Fruit fly (Drosophila melanogaster) whole organism, embryonic: ENCODE measurements around the gene Art8.

Experiments used
- ATbp ChIP-seq: fragments of 200-800 bp; sonication (Bioruptor generic); optimal IDR thresholded peaks from 2 replicates; lab custom pipeline; 2017; ENCODE audit warnings: missing biosample characterization, mild to moderate bottlenecking, missing genetic modification characterization, missing genetic modification reagents
- Ada2b ChIP-seq: fragments of 200-800 bp; sonication (Bioruptor generic); IDR thresholded peaks from 2 replicates; pipeline ENCODE4 v1.3.6; 2022; ENCODE audit warnings: missing biosample characterization, missing genetic modification characterization
- CG10209 ChIP-seq: fragments of 200-800 bp; sonication (Bioruptor generic); optimal IDR thresholded peaks from 3 replicates; lab custom pipeline; 2017; ENCODE audit warnings: missing biosample characterization, mild to moderate bottlenecking, missing genetic modification characterization, missing genetic modification reagents
- CG1024 ChIP-seq: fragments of 200-800 bp; sonication (Bioruptor generic); IDR thresholded peaks from 2 replicates; pipeline ENCODE4 v1.3.6; 2022; ENCODE audit warnings: missing biosample characterization, missing genetic modification characterization
- CG10321 ChIP-seq: fragments of 200-800 bp; sonication (Bioruptor generic); IDR thresholded peaks from 2 replicates; pipeline ENCODE4 v1.3.6; 2022; ENCODE audit warnings: missing biosample characterization, missing genetic modification characterization
- CG10366 ChIP-seq: fragments of 200-800 bp; sonication (Bioruptor generic); IDR thresholded peaks from 2 replicates; pipeline ENCODE4 v1.3.6; 2022; ENCODE audit warnings: missing biosample characterization, missing genetic modification characterization
- CG10654 ChIP-seq: fragments of 200-800 bp; sonication (Bioruptor generic); optimal IDR thresholded peaks from 2 replicates; lab custom pipeline; 2016; ENCODE audit warnings: missing biosample characterization, missing genetic modification characterization
- CG13296 ChIP-seq: fragments of 200-800 bp; sonication (Bioruptor generic); optimal IDR thresholded peaks from 3 replicates; lab custom pipeline; 2018; ENCODE audit warnings: missing biosample characterization, mild to moderate bottlenecking, missing genetic modification characterization
- CG13624 ChIP-seq: fragments of 200-800 bp; sonication (Bioruptor generic); optimal IDR thresholded peaks from 2 replicates; lab custom pipeline; 2016; ENCODE audit warnings: missing biosample characterization, missing genetic modification characterization
- CG14667 ChIP-seq: fragments of 200-800 bp; sonication (Bioruptor generic); IDR thresholded peaks from 2 replicates; pipeline ENCODE4 v1.3.6; 2022; ENCODE audit warnings: missing biosample characterization, missing genetic modification characterization
- CG15514 ChIP-seq: fragments of 200-800 bp; sonication (Bioruptor generic); optimal IDR thresholded peaks from 3 replicates; lab custom pipeline; 2017; ENCODE audit warnings: missing biosample characterization, missing genetic modification characterization, mild to moderate bottlenecking, moderate library complexity, missing genetic modification reagents
- CG16815 ChIP-seq: fragments of 200-800 bp; sonication (Bioruptor generic); optimal IDR thresholded peaks from 3 replicates; lab custom pipeline; 2017; ENCODE audit warnings: missing biosample characterization, mild to moderate bottlenecking, missing genetic modification characterization
- CG31224 ChIP-seq: fragments of 200-800 bp; sonication (Bioruptor generic); IDR thresholded peaks from 2 replicates; pipeline ENCODE4 v1.3.6; 2022; ENCODE audit warnings: missing biosample characterization, missing genetic modification characterization
- CG33557 ChIP-seq: fragments of 200-800 bp; sonication (Bioruptor generic); optimal IDR thresholded peaks from 2 replicates; lab custom pipeline; 2019; ENCODE audit warnings: missing biosample characterization, mild to moderate bottlenecking, missing genetic modification characterization, moderate library complexity
- CG34376 ChIP-seq: fragments of 200-800 bp; sonication (Bioruptor generic); optimal IDR thresholded peaks from 2 replicates; lab custom pipeline; 2018; ENCODE audit warnings: missing biosample characterization, mild to moderate bottlenecking, missing genetic modification characterization
- CG4360 ChIP-seq: fragments of 200-800 bp; sonication (Bioruptor generic); IDR thresholded peaks from 2 replicates; pipeline ENCODE4 v1.3.6; 2022; ENCODE audit warnings: missing biosample characterization, missing genetic modification characterization
- CG4404 ChIP-seq: fragments of 200-800 bp; sonication (Bioruptor generic); IDR thresholded peaks from 2 replicates; pipeline ENCODE4 v1.3.6; 2022; ENCODE audit warnings: missing biosample characterization, missing genetic modification characterization
- CG4730 ChIP-seq: fragments of 200-800 bp; sonication (Bioruptor generic); IDR thresholded peaks from 2 replicates; pipeline ENCODE4 v1.3.6; 2022; ENCODE audit warnings: missing biosample characterization, missing genetic modification characterization
- CG4820 ChIP-seq: fragments of 200-800 bp; sonication (Bioruptor generic); optimal IDR thresholded peaks from 3 replicates; lab custom pipeline; 2016; ENCODE audit warnings: missing biosample characterization, missing genetic modification characterization
- CG6689 ChIP-seq: fragments of 200-800 bp; sonication (Bioruptor generic); IDR thresholded peaks from 2 replicates; pipeline ENCODE4 v1.3.6; 2022; ENCODE audit warnings: missing biosample characterization, missing genetic modification characterization
- CG6791 ChIP-seq: fragments of 200-800 bp; sonication (Bioruptor generic); IDR thresholded peaks from 3 replicates; pipeline ENCODE4 v1.3.6; 2022; ENCODE audit warnings: missing biosample characterization, missing genetic modification characterization; ENCODE audit not compliant: partially characterized antibody
- CG7271 ChIP-seq: fragments of 200-800 bp; sonication (Bioruptor generic); optimal IDR thresholded peaks from 2 replicates; lab custom pipeline; 2018; ENCODE audit warnings: missing biosample characterization, mild to moderate bottlenecking, missing genetic modification characterization, moderate library complexity
- CG7372 ChIP-seq: fragments of 200-800 bp; sonication (Bioruptor generic); IDR thresholded peaks from 2 replicates; pipeline ENCODE4 v1.3.6; 2022; ENCODE audit warnings: missing biosample characterization, missing genetic modification characterization
- CG8290 ChIP-seq, 3 experiments: fragments of 200-800 bp; sonication (Bioruptor generic); optimal IDR thresholded peaks; 2 replicates each; lab custom pipeline; 2016 to 2019; ENCODE audit warnings: missing biosample characterization in 3 of 3, missing genetic modification characterization in 3 of 3, mild to moderate bottlenecking in 2 of 3, moderate library complexity in 1 of 3
- CG9609 ChIP-seq: fragments of 200-800 bp; sonication (Bioruptor generic); optimal IDR thresholded peaks from 3 replicates; lab custom pipeline; 2016; ENCODE audit warnings: missing biosample characterization, missing genetic modification characterization
- CTCF ChIP-seq: fragments of 200-800 bp; sonication (Bioruptor generic); optimal IDR thresholded peaks from 2 replicates; lab custom pipeline; 2017; ENCODE audit warnings: missing biosample characterization, mild to moderate bottlenecking, missing genetic modification characterization, moderate library complexity
- D19B ChIP-seq: fragments of 200-800 bp; sonication (Bioruptor generic); optimal IDR thresholded peaks from 2 replicates; lab custom pipeline; 2017; ENCODE audit warnings: missing biosample characterization, mild to moderate bottlenecking, missing genetic modification characterization
- Doc2 ChIP-seq: fragments of 200-800 bp; sonication (Bioruptor generic); IDR thresholded peaks from 2 replicates; pipeline ENCODE4 v1.3.6; 2022; ENCODE audit warnings: missing biosample characterization, missing genetic modification characterization
- HmgZ ChIP-seq: fragments of 200-800 bp; sonication (Bioruptor generic); optimal IDR thresholded peaks from 2 replicates; lab custom pipeline; 2018; ENCODE audit warnings: missing biosample characterization, mild to moderate bottlenecking, missing genetic modification characterization
- Med ChIP-seq: fragments of 200-800 bp; sonication (Bioruptor generic); peaks from one replicate; lab custom pipeline; 2016; ENCODE audit warnings: missing biosample characterization, missing genetic modification characterization, mild to moderate bottlenecking, inconsistent platforms, moderate library complexity
- Meics ChIP-seq: fragments of 200-800 bp; sonication (Bioruptor generic); optimal IDR thresholded peaks from 2 replicates; lab custom pipeline; 2017; ENCODE audit warnings: missing biosample characterization, mild to moderate bottlenecking, missing genetic modification characterization
- TFAM ChIP-seq: fragments of 200-800 bp; sonication (Bioruptor generic); optimal IDR thresholded peaks from 2 replicates; lab custom pipeline; 2017; ENCODE audit warnings: missing biosample characterization, missing genetic modification characterization, inconsistent platforms
- Usf ChIP-seq: fragments of 200-800 bp; sonication (Bioruptor generic); optimal IDR thresholded peaks from 2 replicates; lab custom pipeline; 2017; ENCODE audit warnings: missing genotype, missing biosample characterization, missing genetic modification characterization
- al ChIP-seq: fragments of 200-800 bp; sonication (Bioruptor generic); IDR thresholded peaks from 2 replicates; pipeline ENCODE4 v1.3.6; 2022; ENCODE audit warnings: missing biosample characterization, missing genetic modification characterization
- ara ChIP-seq: fragments of 200-800 bp; sonication (Bioruptor generic); IDR thresholded peaks from 2 replicates; pipeline ENCODE4 v1.3.6; 2022; ENCODE audit warnings: missing biosample characterization, missing genetic modification characterization
- ase ChIP-seq: fragments of 200-800 bp; sonication (Bioruptor generic); IDR thresholded peaks from 3 replicates; pipeline ENCODE4 v1.3.6; 2022; ENCODE audit warnings: missing biosample characterization, missing genetic modification characterization
- eyg ChIP-seq: fragments of 200-800 bp; sonication (Bioruptor generic); optimal IDR thresholded peaks from 3 replicates; lab custom pipeline; 2016; ENCODE audit warnings: missing biosample characterization, missing genetic modification characterization
- gt ChIP-seq: fragments of 200-800 bp; sonication (Bioruptor generic); IDR thresholded peaks from 2 replicates; pipeline ENCODE4 v1.3.6; 2022; ENCODE audit warnings: missing biosample characterization, missing genetic modification characterization
- hb ChIP-seq: fragments of 200-800 bp; sonication (Bioruptor generic); IDR thresholded peaks from 3 replicates; pipeline ENCODE4 v1.3.6; 2022; ENCODE audit warnings: missing biosample characterization, missing genetic modification characterization; ENCODE audit not compliant: partially characterized antibody
- her ChIP-seq: fragments of 200-800 bp; sonication (Bioruptor generic); optimal IDR thresholded peaks from 2 replicates; lab custom pipeline; 2016; ENCODE audit warnings: missing biosample characterization, missing genetic modification characterization
- lab ChIP-seq: fragments of 200-800 bp; sonication (Bioruptor generic); optimal IDR thresholded peaks from 3 replicates; lab custom pipeline; 2017; ENCODE audit warnings: missing biosample characterization, missing genetic modification characterization, mild to moderate bottlenecking, moderate library complexity, missing genetic modification reagents
- nerfin-2 ChIP-seq: fragments of 200-800 bp; sonication (Bioruptor generic); IDR thresholded peaks from 2 replicates; pipeline ENCODE4 v1.3.6; 2022; ENCODE audit warnings: missing biosample characterization, missing genetic modification characterization; ENCODE audit not compliant: partially characterized antibody
- otp ChIP-seq: fragments of 200-800 bp; sonication (Bioruptor generic); IDR thresholded peaks from 3 replicates; pipeline ENCODE4, ENCODE4 v1.3.6; 2022; ENCODE audit warnings: missing biosample characterization, missing genetic modification characterization
- pnt ChIP-seq: fragments of 200-800 bp; sonication (Bioruptor generic); optimal IDR thresholded peaks from 3 replicates; lab custom pipeline; 2016; ENCODE audit warnings: missing biosample characterization, missing genetic modification characterization
- prd ChIP-seq, 3 experiments: fragments of >200 bp in 2 of 3; fragments of 200-800 bp in 1 of 3; sonication (Bioruptor generic) in 1 of 3; optimal IDR thresholded peaks in 2 of 3; IDR thresholded peaks in 1 of 3; 2 replicates in 2 of 3; 3 replicates in 1 of 3; pipeline versions ENCODE4 v1.3.6 to Lab custom; 2017 to 2022; ENCODE audit warnings: missing biosample characterization in 1 of 3, missing genetic modification characterization in 1 of 3
- psq ChIP-seq: fragments of 200-800 bp; sonication (Bioruptor generic); optimal IDR thresholded peaks from 2 replicates; lab custom pipeline; 2017; ENCODE audit warnings: missing biosample characterization, missing genetic modification characterization
- row ChIP-seq: fragments of 200-800 bp; sonication (Bioruptor generic); IDR thresholded peaks from 3 replicates; pipeline ENCODE4 v1.3.6; 2022; ENCODE audit warnings: missing biosample characterization, missing genetic modification characterization
- sima ChIP-seq: fragments of 200-800 bp; sonication (Bioruptor generic); optimal IDR thresholded peaks from 2 replicates; lab custom pipeline; 2016; ENCODE audit warnings: missing biosample characterization, missing genetic modification characterization
- slp2 ChIP-seq: fragments of 200-800 bp; sonication (Bioruptor generic); optimal IDR thresholded peaks from 2 replicates; lab custom pipeline; 2016; ENCODE audit warnings: missing biosample characterization, missing genetic modification characterization
- tup ChIP-seq: fragments of 200-800 bp; sonication (Bioruptor generic); optimal IDR thresholded peaks from 2 replicates; lab custom pipeline; 2016; ENCODE audit warnings: missing biosample characterization, mild to moderate bottlenecking, missing genetic modification characterization, moderate library complexity
- tx ChIP-seq: fragments of 200-800 bp; sonication (Bioruptor generic); optimal IDR thresholded peaks from 2 replicates; lab custom pipeline; 2016; ENCODE audit warnings: missing biosample characterization, missing genetic modification characterization
- wek ChIP-seq: fragments of 200-800 bp; sonication (Bioruptor generic); optimal IDR thresholded peaks from 3 replicates; lab custom pipeline; 2018; ENCODE audit warnings: missing biosample characterization, mild to moderate bottlenecking, missing genetic modification characterization, moderate library complexity

Art8 gene

DNA sequence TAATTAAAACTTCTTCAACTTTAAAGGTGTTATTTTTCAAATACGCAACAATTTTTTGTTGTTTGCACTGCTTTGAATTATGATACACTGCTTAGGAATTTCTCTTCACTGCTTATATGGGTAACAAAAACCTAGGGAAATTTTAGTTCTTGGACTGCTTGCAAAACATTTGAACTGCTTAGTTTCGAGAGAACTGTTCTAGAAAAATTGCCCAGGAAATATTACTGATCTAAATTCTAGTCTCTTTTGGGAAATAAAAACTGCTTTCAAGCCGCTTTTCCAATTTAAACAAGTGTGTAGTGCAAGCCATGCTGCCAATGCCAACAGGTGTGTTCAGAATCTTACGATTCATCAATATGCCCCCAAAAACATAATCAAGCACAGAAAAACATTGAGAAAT, 46.4 kb downstream of the Art8 start (continued):
- no peak for TF ChIP-seq CG10321 (GFP tag; lab: Robert Waterston, UW)
- peak; percentile 57 for TF ChIP-seq Med (GFP tag; lab: Kevin White, UChicago)
- TF ChIP-seq ATbp = no peak
- TF ChIP-seq eyg (GFP tag; lab: Kevin White, UChicago) = no peak
- no peak for TF ChIP-seq CG10366
- TF ChIP-seq lab (GFP tag; lab: Kevin White, UChicago) = no peak
- TF ChIP-seq hb (GFP tag; lab: Robert Waterston, UW) = no peak
- TF ChIP-seq CG6689 (GFP tag; lab: Robert Waterston, UW) = no peak
- TF ChIP-seq slp2 = no peak
- TF ChIP-seq pnt (GFP tag; lab: Kevin White, UChicago) = no peak
- 0 out of 3 replicates have a peak, but pooled peaks have one; percentile 21 for TF ChIP-seq ase
- TF ChIP-seq wek (GFP tag; lab: Kevin White, UChicago) = no peak
- TF ChIP-seq CG6791 (GFP tag; lab: Robert Waterston, UW) = peak; percentile 58; the same call in 2 of the 3 replicates
- no peak for TF ChIP-seq CG14667 (GFP tag; lab: Robert Waterston, UW)
- TF ChIP-seq Ada2b = no peak
- no peak for TF ChIP-seq CG31224 (GFP tag; lab: Robert Waterston, UW)
- no peak for TF ChIP-seq D19B
- TF ChIP-seq CG4730 (GFP tag; lab: Robert Waterston, UW) = no peak
- no peak for TF ChIP-seq her (GFP tag; lab: Kevin White, UChicago)
- TF ChIP-seq CG16815 (GFP tag; lab: Kevin White, UChicago) = no peak
- no peak for TF ChIP-seq tup (GFP tag; lab: Kevin White, UChicago)
- TF ChIP-seq Usf = no peak
- no peak for TF ChIP-seq TFAM
- TF ChIP-seq CG4360 = 0 out of 2 replicates have a peak, but pooled peaks have one; percentile 22
- TF ChIP-seq gt (GFP tag; lab: Robert Waterston, UW) = no peak
- TF ChIP-seq CG8290 (GFP tag; optimal IDR thresholded peaks at IDR 0.05; lab: Kevin White, UChicago) = peak; percentile 68
- peak; percentile 64 to 83 for TF ChIP-seq CG8290 (tag; optimal IDR thresholded peaks at IDR 0.05; lab: Kevin White, UChicago)
- no peak for TF ChIP-seq al (GFP tag; lab: Robert Waterston, UW)
- TF ChIP-seq CG13624 (GFP tag; lab: Kevin White, UChicago) = no peak
- TF ChIP-seq otp = no peak
- no peak for TF ChIP-seq CG34376
- TF ChIP-seq CG7372 (GFP tag; lab: Robert Waterston, UW) = no peak
- peak; percentile 56 for TF ChIP-seq CG33557 (GFP tag; lab: Kevin White, UChicago)
- TF ChIP-seq nerfin-2 (GFP tag; lab: Robert Waterston, UW) = no peak
- TF ChIP-seq CG4404 = no peak
- no peak; the same call in 1 of the 2 replicates for TF ChIP-seq ara
- TF ChIP-seq prd (optimal IDR thresholded peaks at IDR 0.05; lab: Kevin White, UChicago) = no peak
- TF ChIP-seq prd (GFP tag; IDR thresholded peaks at IDR 0.05; lab: Robert Waterston, UW) = no peak
- TF ChIP-seq CG13296 (GFP tag; lab: Kevin White, UChicago) = no peak
- no peak for TF ChIP-seq HmgZ
- peak; percentile 75 for TF ChIP-seq CTCF (GFP tag; lab: Kevin White, UChicago)
- TF ChIP-seq CG10654 = no peak
- TF ChIP-seq CG9609 (GFP tag; lab: Kevin White, UChicago) = no peak
- TF ChIP-seq CG10209 (GFP tag; lab: Kevin White, UChicago) = no peak
- peak; percentile 27 for TF ChIP-seq CG4820
- no peak for TF ChIP-seq CG7271
- no peak for TF ChIP-seq CG1024 (GFP tag; lab: Robert Waterston, UW)
- no peak for TF ChIP-seq tx (GFP tag; lab: Kevin White, UChicago)
- TF ChIP-seq CG15514 (GFP tag; lab: Kevin White, UChicago) = no peak
- no peak for TF ChIP-seq row (GFP tag; lab: Robert Waterston, UW)
- TF ChIP-seq sima (GFP tag; lab: Kevin White, UChicago) = no peak
- no peak for TF ChIP-seq Doc2
- no peak for TF ChIP-seq Meics (GFP tag; lab: Kevin White, UChicago)
- no peak for TF ChIP-seq psq
